Worm (Caenorhabditis elegans) whole organism, midembryonic: ENCODE data around the gene nlp-2.

Source experiments
- T22C8.4 ChIP-seq: fragments of 200-800 bp; sonication (Bioruptor generic); IDR thresholded peaks from 2 replicates; pipeline ENCODE4 v1.3.6; 2022; ENCODE audit warnings: missing genetic modification characterization, missing compliant biosample characterization
- cog-1 ChIP-seq: sonication (generic microtip); optimal IDR thresholded peaks from 2 replicates; lab custom pipeline; 2016; ENCODE audit warnings: missing genetic modification characterization, missing compliant biosample characterization
- flt-1 ChIP-seq: fragments of 200-800 bp; sonication (Bioruptor generic); IDR thresholded peaks from 2 replicates; pipeline ENCODE4 v1.3.6; 2022; ENCODE audit warnings: missing genetic modification characterization, missing compliant biosample characterization
- klf-2 ChIP-seq: fragments of 200-800 bp; sonication (Bioruptor generic); conservative IDR thresholded peaks from 2 replicates; pipeline ENCODE4 v1.3.6; 2022; ENCODE audit warnings: missing genetic modification reagents, missing genetic modification characterization, missing compliant biosample characterization
- med-1 ChIP-seq: sonication (generic microtip); optimal IDR thresholded peaks from 2 replicates; lab custom pipeline; 2017; ENCODE audit warnings: missing genetic modification characterization, mild to moderate bottlenecking, missing compliant biosample characterization, antibody characterized with exemption, missing genetic modification reagents; ENCODE audit not compliant: insufficient read depth
- ref-1 ChIP-seq: fragments of 200-800 bp; sonication (Bioruptor generic); conservative IDR thresholded peaks from 2 replicates; pipeline ENCODE4 v1.3.6; 2022; ENCODE audit warnings: missing genetic modification reagents, missing genetic modification characterization, missing compliant biosample characterization
- tab-1 ChIP-seq: fragments of 200-800 bp; sonication (Bioruptor generic); IDR thresholded peaks from 2 replicates; pipeline ENCODE4 v1.3.6; 2022; ENCODE audit warnings: missing genetic modification characterization, missing compliant biosample characterization
- ztf-23 ChIP-seq: fragments of 200-800 bp; sonication (Bioruptor generic); IDR thresholded peaks from 2 replicates; pipeline ENCODE4 v1.3.6; 2022; ENCODE audit warnings: missing genetic modification reagents, missing genetic modification characterization, missing compliant biosample characterization
- ztf-29 ChIP-seq: fragments of 200-800 bp; sonication (Bioruptor generic); IDR thresholded peaks from 2 replicates; pipeline ENCODE4 v1.3.6; 2022; ENCODE audit warnings: missing genetic modification reagents, missing genetic modification characterization, missing compliant biosample characterization

nlp-2 gene

DNA sequence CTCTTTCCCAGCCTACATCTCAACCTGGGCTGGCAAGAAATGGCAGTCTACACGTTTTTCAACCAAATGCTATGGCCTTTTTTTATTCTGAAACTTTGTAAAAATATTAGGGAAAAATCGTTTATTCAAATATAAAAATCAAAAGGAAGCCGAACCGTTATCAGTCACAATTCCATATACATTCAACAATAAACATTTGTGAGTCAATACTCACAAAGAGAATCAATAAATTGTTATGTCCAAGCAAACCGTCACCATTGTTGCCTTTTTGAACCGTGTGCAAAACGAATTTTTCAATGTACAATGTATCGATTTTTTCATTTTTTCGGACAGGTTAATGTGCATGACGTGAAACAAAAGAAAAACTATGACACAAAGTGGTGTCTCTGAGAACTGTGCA is 24.5 kb upstream of the nlp-2 start:
- TF ChIP-seq ref-1 (GFP tag; lab: Robert Waterston, UW) (no peak), cog-1 (tag; lab: Kevin White, UChicago) (no peak), flt-1 (GFP tag; lab: Robert Waterston, UW) (no peak), ztf-29 (no peak), tab-1 (GFP tag; lab: Robert Waterston, UW) (no peak), klf-2 (GFP tag; lab: Robert Waterston, UW) (no peak), med-1 (GFP tag; lab: Kevin White, UChicago) (no peak), T22C8.4 (no peak), ztf-23 (GFP tag; lab: Robert Waterston, UW) (no peak)

- no peak for TF ChIP-seq tab-1 (GFP tag; lab: Robert Waterston, UW)
- peak; percentile 17; the same call in 1 of the 2 replicates for TF ChIP-seq T22C8.4
- peak; percentile 8 for TF ChIP-seq cog-1 (tag; lab: Kevin White, UChicago)
Observed at ce11 chrX:2368042-2368814, 23.7 kb upstream of the nlp-2 start.

- TF ChIP-seq ref-1 (GFP tag; lab: Robert Waterston, UW) (no peak), klf-2 (GFP tag; lab: Robert Waterston, UW) (no peak), tab-1 (GFP tag; lab: Robert Waterston, UW) (no peak), flt-1 (GFP tag; lab: Robert Waterston, UW) (no peak), ztf-29 (no peak)
Observed at ce11 chrX:2365890-2366289, 21.3 kb upstream of the nlp-2 start, which contains the start of gene T24D8.6. TSS of gene T24D8.6 (minus strand) at chrX:2365990.

- TF ChIP-seq klf-2 (GFP tag; lab: Robert Waterston, UW) (no peak), cog-1 (tag; lab: Kevin White, UChicago) (no peak), ref-1 (GFP tag; lab: Robert Waterston, UW) (no peak), T22C8.4 (no peak), tab-1 (GFP tag; lab: Robert Waterston, UW) (no peak), ztf-29 (no peak), flt-1 (GFP tag; lab: Robert Waterston, UW) (no peak), med-1 (GFP tag; lab: Kevin White, UChicago) (no peak), ztf-23 (GFP tag; lab: Robert Waterston, UW) (no peak)
Observed at ce11 chrX:2364703-2365299, 20.2 kb upstream of the nlp-2 start.

ce11 chrX:2362872-2363271 is 18.3 kb upstream of the nlp-2 start:
- TF ChIP-seq klf-2 (GFP tag; lab: Robert Waterston, UW) (no peak), flt-1 (GFP tag; lab: Robert Waterston, UW) (0 out of 2 replicates have a peak, but pooled peaks have one; percentile 15), ztf-29 (no peak)

ce11 chrX:2359797-2360196 is 15.2 kb upstream of the nlp-2 start, which contains the start of gene lgc-40:
TSS of gene lgc-40 (plus strand) at chrX:2360097.
- TF ChIP-seq ref-1 (GFP tag; lab: Robert Waterston, UW), result no peak
- no peak for TF ChIP-seq cog-1 (tag; lab: Kevin White, UChicago)
- no peak for TF ChIP-seq flt-1 (GFP tag; lab: Robert Waterston, UW)
- no peak for TF ChIP-seq ztf-23 (GFP tag; lab: Robert Waterston, UW)
- TF ChIP-seq med-1 (GFP tag; lab: Kevin White, UChicago), result no peak
- TF ChIP-seq T22C8.4, result no peak
- no peak for TF ChIP-seq tab-1 (GFP tag; lab: Robert Waterston, UW)
- TF ChIP-seq ztf-29, result no peak
- no peak for TF ChIP-seq klf-2 (GFP tag; lab: Robert Waterston, UW)

- TF ChIP-seq tab-1 (GFP tag; lab: Robert Waterston, UW), result no peak
- TF ChIP-seq klf-2 (GFP tag; lab: Robert Waterston, UW), result no peak
- TF ChIP-seq ztf-23 (GFP tag; lab: Robert Waterston, UW), result no peak
- no peak for TF ChIP-seq ztf-29
- no peak for TF ChIP-seq med-1 (GFP tag; lab: Kevin White, UChicago)
- TF ChIP-seq T22C8.4, result no peak
- no peak for TF ChIP-seq ref-1 (GFP tag; lab: Robert Waterston, UW)
- no peak for TF ChIP-seq cog-1 (tag; lab: Kevin White, UChicago)
- no peak for TF ChIP-seq flt-1 (GFP tag; lab: Robert Waterston, UW)
Observed at ce11 chrX:2352929-2353328, 8.4 kb upstream of the nlp-2 start.

ce11 chrX:2347962-2348361 is 3.4 kb upstream of the nlp-2 start:
- no peak for TF ChIP-seq med-1 (GFP tag; lab: Kevin White, UChicago)
- no peak for TF ChIP-seq tab-1 (GFP tag; lab: Robert Waterston, UW)
- TF ChIP-seq ztf-23 (GFP tag; lab: Robert Waterston, UW), result no peak
- TF ChIP-seq cog-1 (tag; lab: Kevin White, UChicago), result no peak
- TF ChIP-seq ztf-29, result no peak
- no peak for TF ChIP-seq flt-1 (GFP tag; lab: Robert Waterston, UW)
- TF ChIP-seq ref-1 (GFP tag; lab: Robert Waterston, UW), result no peak
- no peak for TF ChIP-seq klf-2 (GFP tag; lab: Robert Waterston, UW)
- TF ChIP-seq T22C8.4, result no peak

ce11 chrX:2344104-2344503 is 462 bp downstream of the nlp-2 start:
- no peak for TF ChIP-seq ztf-23 (GFP tag; lab: Robert Waterston, UW)
- no peak for TF ChIP-seq cog-1 (tag; lab: Kevin White, UChicago)
- TF ChIP-seq med-1 (GFP tag; lab: Kevin White, UChicago), result no peak
- no peak for TF ChIP-seq flt-1 (GFP tag; lab: Robert Waterston, UW)
- no peak for TF ChIP-seq klf-2 (GFP tag; lab: Robert Waterston, UW)
- no peak for TF ChIP-seq T22C8.4
- TF ChIP-seq ref-1 (GFP tag; lab: Robert Waterston, UW), result no peak
- TF ChIP-seq tab-1 (GFP tag; lab: Robert Waterston, UW), result no peak
- no peak for TF ChIP-seq ztf-29
